Fruit fly (Drosophila melanogaster): Measurements from ENCODE around the gene CG4849.
A peak's percentile ranks its signal among the peaks of the same experiment; 100 is the strongest.

CG4849 gene

dm6 chr3R:27953890-27954289 lies 9.3 kb upstream of the CG4849 start, which contains the start of gene CG4951 (continued):
- TF ChIP-seq crp (GFP tag; optimal IDR thresholded peaks at IDR 0.05) (peak in 1 of 2 experiments; percentile 20), CG13775 (GFP tag; optimal IDR thresholded peaks at IDR 0.05) (no peak), CG4707 (GFP tag; optimal IDR thresholded peaks at IDR 0.05) (no peak), Usf (GFP tag; optimal IDR thresholded peaks at IDR 0.05) (no peak), mld (GFP tag; IDR thresholded peaks at IDR 0.05; ENCODE audit: partially characterized antibody) (0 out of 3 replicates have a peak, but pooled peaks have one; percentile 27), Med (GFP tag) (peak; percentile 82), CG31441 (GFP tag; IDR thresholded peaks at IDR 0.05) (no peak), pan (optimal IDR thresholded peaks at IDR 0.05) (no peak), pan (GFP tag; optimal IDR thresholded peaks at IDR 0.05 in 1 of 2, IDR thresholded peaks at IDR 0.05 in 1 of 2) (no peak), HLH3B (GFP tag; IDR thresholded peaks at IDR 0.05) (no peak), Aef1 (GFP tag; IDR thresholded peaks at IDR 0.05) (peak; percentile 94), CG32532 (GFP tag; IDR thresholded peaks at IDR 0.05) (no peak), Lpt (GFP tag; optimal IDR thresholded peaks at IDR 0.05) (no peak), cad (GFP tag; optimal IDR thresholded peaks at IDR 0.05) (no peak), Dll (GFP tag; IDR thresholded peaks at IDR 0.05; ENCODE audit: partially characterized antibody) (peak; percentile 62; the same call in 2 of the 4 replicates), pita (GFP tag; optimal IDR thresholded peaks at IDR 0.05) (no peak), sim (GFP tag; IDR thresholded peaks at IDR 0.05) (no peak), Optix (GFP tag; IDR thresholded peaks at IDR 0.05) (no peak), zen (tag; optimal IDR thresholded peaks at IDR 0.05) (peak; percentile 13), CG18764 (GFP tag; optimal IDR thresholded peaks at IDR 0.05) (no peak), gt (GFP tag; IDR thresholded peaks at IDR 0.05) (no peak), CG4328 (GFP tag; optimal IDR thresholded peaks at IDR 0.05) (no peak), sd (tag; optimal IDR thresholded peaks at IDR 0.05) (no peak), dan (GFP tag; IDR thresholded peaks at IDR 0.05) (no peak), Hr51 (GFP tag; optimal IDR thresholded peaks at IDR 0.05) (no peak), repo (GFP tag; optimal IDR thresholded peaks at IDR 0.05) (no peak), CG15514 (GFP tag; optimal IDR thresholded peaks at IDR 0.05) (peak; percentile 68), CG15011 (GFP tag; optimal IDR thresholded peaks at IDR 0.05) (no peak), Hand (GFP tag; optimal IDR thresholded peaks at IDR 0.05) (no peak), Sry-δ (GFP tag; optimal IDR thresholded peaks at IDR 0.05) (peak; percentile 58), CG13424 (tag; optimal IDR thresholded peaks at IDR 0.05) (no peak)

DNA sequence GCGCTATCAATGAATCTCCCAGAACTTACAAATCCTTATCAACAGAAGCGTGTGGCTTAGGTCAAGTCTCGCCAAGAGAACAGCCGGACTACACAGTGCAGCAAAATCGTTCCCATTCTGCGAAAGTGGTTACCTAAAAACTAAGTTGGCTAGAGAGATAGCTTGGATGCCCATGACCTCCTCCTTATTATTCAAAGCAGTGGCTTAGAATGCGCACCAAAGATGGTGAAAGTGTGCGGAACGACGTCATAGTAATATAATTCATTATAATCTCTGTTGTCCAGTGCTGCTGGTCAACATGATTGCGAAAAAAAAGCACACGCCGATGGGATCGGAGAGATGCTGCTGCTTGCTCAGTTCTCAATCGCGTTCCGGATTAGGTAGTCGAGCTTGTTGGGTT lies 8.7 kb upstream of the CG4849 start, which contains the start of gene Nep7:
Gene Nep7, plus strand, starts transcription at position 385 of the 400 bp plus-strand sequence.
- TF ChIP-seq ara (GFP tag; IDR thresholded peaks at IDR 0.05) (no peak), Drgx (GFP tag; IDR thresholded peaks at IDR 0.05) (peak; percentile 37; the same call in 1 of the 2 replicates), NK7.1 (GFP tag; optimal IDR thresholded peaks at IDR 0.05) (no peak), Hr3 (GFP tag; optimal IDR thresholded peaks at IDR 0.05) (no peak), row (GFP tag; IDR thresholded peaks at IDR 0.05) (peak; percentile 27; the same call in 1 of the 3 replicates), BtbVII (GFP tag; optimal IDR thresholded peaks at IDR 0.05) (no peak), shn (GFP tag; optimal IDR thresholded peaks at IDR 0.05) (no peak), Optix (GFP tag; IDR thresholded peaks at IDR 0.05) (no peak), CG9797 (GFP tag; optimal IDR thresholded peaks at IDR 0.05) (no peak), fd96Cb (tag; optimal IDR thresholded peaks at IDR 0.05) (no peak), MESR4 (GFP tag; optimal IDR thresholded peaks at IDR 0.05) (no peak), sug (tag; optimal IDR thresholded peaks at IDR 0.05) (peak; percentile 29), CG12299 (tag; optimal IDR thresholded peaks at IDR 0.05) (no peak), CG33213 (GFP tag; optimal IDR thresholded peaks at IDR 0.05) (no peak), Ets65A (GFP tag) (no peak), CG5180 (GFP tag; optimal IDR thresholded peaks at IDR 0.05) (no peak), emc (GFP tag; optimal IDR thresholded peaks at IDR 0.05) (no peak), CG1529 (GFP tag; optimal IDR thresholded peaks at IDR 0.05) (no peak), Lim3 (GFP tag; IDR thresholded peaks at IDR 0.05) (no peak), nmo (GFP tag; optimal IDR thresholded peaks at IDR 0.05) (no peak), CG10267 (tag; optimal IDR thresholded peaks at IDR 0.05) (no peak), CG9609 (GFP tag; optimal IDR thresholded peaks at IDR 0.05) (no peak), CG16813 (GFP tag; IDR thresholded peaks at IDR 0.05; ENCODE audit: partially characterized antibody) (no peak)
